Worm (Caenorhabditis elegans): ENCODE measurements around the gene F18A1.7.

DNA sequence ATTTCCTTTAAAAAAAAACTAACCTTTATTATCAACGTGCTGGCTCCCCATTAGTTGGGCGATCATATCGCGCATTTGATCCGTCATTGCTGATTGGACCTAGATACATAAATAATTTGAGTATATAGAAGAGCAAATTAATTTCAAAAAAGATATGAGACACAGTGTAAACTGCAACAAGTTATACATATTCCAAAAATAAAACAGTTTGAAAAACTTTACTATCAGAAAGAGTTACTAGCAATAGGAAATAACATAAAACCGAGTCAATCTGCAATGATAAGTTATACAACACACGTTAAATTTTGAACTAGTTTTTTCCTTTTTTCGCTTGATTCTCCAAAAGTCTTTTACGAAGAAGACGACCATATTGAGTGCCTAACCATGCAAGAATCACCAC is 43.8 kb upstream of the F18A1.7 start, which contains the start of gene luc-7L:
- no peak for TF ChIP-seq B0310.2 (tag; optimal IDR thresholded peaks at IDR 0.05)
- no peak for TF ChIP-seq ets-7 (tag; optimal IDR thresholded peaks at IDR 0.05)
- no peak for TF ChIP-seq ama-1 (optimal IDR thresholded peaks at IDR 0.05)
- TF ChIP-seq sea-1 (GFP tag; conservative IDR thresholded peaks at IDR 0.05) = no peak
- TF ChIP-seq scrt-1 (GFP tag; IDR thresholded peaks at IDR 0.05) = no peak
